Fruit fly (Drosophila melanogaster) whole organism, adult: ENCODE measurements around the gene CG45545.

Source experiments
- CG14711 ChIP-seq: fragments of 200-800 bp; sonication (Bioruptor generic); optimal IDR thresholded peaks from 2 replicates; lab custom pipeline; 2018; ENCODE audit warnings: missing biosample characterization, mild to moderate bottlenecking, missing genetic modification characterization, moderate library complexity
- CG1620 ChIP-seq: fragments of 200-800 bp; sonication (Bioruptor generic); optimal IDR thresholded peaks from 2 replicates; lab custom pipeline; 2016; ENCODE audit warnings: missing biosample characterization, missing genetic modification characterization
- CG7045 ChIP-seq: fragments of 200-800 bp; sonication (Bioruptor generic); optimal IDR thresholded peaks from 2 replicates; lab custom pipeline; 2017; ENCODE audit warnings: missing biosample characterization, mild to moderate bottlenecking, missing genetic modification characterization
- cic ChIP-seq: fragments of 200-800 bp; sonication (Bioruptor generic); optimal IDR thresholded peaks from 2 replicates; lab custom pipeline; 2017; ENCODE audit warnings: missing biosample characterization, mild to moderate bottlenecking, missing genetic modification characterization, moderate library complexity
- ovo ChIP-seq: fragments of 200-800 bp; sonication (Bioruptor generic); optimal IDR thresholded peaks from 2 replicates; lab custom pipeline; 2016; ENCODE audit warnings: missing biosample characterization, missing genetic modification characterization

DNA sequence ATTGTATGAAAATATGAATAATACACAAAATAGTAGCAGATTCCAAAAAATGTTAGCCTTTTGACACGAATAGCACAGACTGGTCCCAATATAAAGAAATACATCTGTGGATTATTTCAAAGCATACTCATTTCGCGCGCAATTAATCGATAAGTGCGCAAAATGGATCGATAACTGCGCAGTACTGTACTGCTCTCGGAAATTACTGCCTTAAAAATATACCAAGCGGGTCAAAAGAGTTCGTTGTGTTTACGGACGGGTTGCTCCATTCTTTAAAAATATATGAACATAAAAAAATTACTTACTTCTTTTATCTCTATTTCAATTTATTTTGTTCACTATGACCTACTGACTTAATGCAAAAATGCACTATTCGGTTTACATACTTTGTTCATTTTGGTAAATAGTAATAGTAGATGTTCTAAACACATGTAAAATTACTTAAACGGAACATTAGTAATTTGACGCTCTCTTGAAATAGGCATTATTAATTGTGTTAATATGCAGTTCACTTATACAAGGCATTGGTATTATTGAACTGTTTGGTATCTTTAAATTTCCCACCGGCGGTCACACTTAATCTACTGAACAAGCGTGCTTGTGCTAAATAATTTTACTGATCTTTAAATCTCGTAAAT is 21.5 kb upstream of the CG45545 start, which contains the start of the genes Rtnl2 and alphaTub84D:
- no peak for TF ChIP-seq CG14711
- TF ChIP-seq cic: no peak
- TF ChIP-seq ovo (GFP tag; lab: Kevin White, UChicago): no peak
- TF ChIP-seq CG7045 (GFP tag; lab: Kevin White, UChicago): no peak
- no peak for TF ChIP-seq CG1620 (GFP tag; lab: Kevin White, UChicago)
